Fruit fly (Drosophila melanogaster) whole organism, wandering third instar larva: ENCODE results near the gene CG9289.

ENCODE experiments used
- Abd-B ChIP-seq: fragments of >200 bp; optimal IDR thresholded peaks from 2 replicates; lab custom pipeline; 2017; ENCODE audit warnings: missing biosample characterization, missing genetic modification characterization
- CG32264 ChIP-seq: fragments of 200-800 bp; sonication (Bioruptor generic); optimal IDR thresholded peaks from 2 replicates; lab custom pipeline; 2016; ENCODE audit warnings: missing biosample characterization, missing genetic modification characterization
- CG9705 ChIP-seq: fragments of 200-800 bp; sonication (Bioruptor generic); optimal IDR thresholded peaks from 2 replicates; lab custom pipeline; 2018; ENCODE audit warnings: missing biosample characterization, mild to moderate bottlenecking, missing genetic modification characterization
- CrebA ChIP-seq: fragments of 200-800 bp; sonication (Bioruptor generic); optimal IDR thresholded peaks from 2 replicates; lab custom pipeline; 2016; ENCODE audit warnings: missing biosample characterization, mild to moderate bottlenecking, missing genetic modification characterization, borderline replicate concordance
- Dfd ChIP-seq: fragments of >200 bp; optimal IDR thresholded peaks from 2 replicates; lab custom pipeline; 2017; ENCODE audit warnings: missing biosample characterization, missing genetic modification characterization
- Dif ChIP-seq: fragments of 200-275, 200-300 bp; sonication (Bioruptor generic); optimal IDR thresholded peaks from 2 replicates; lab custom pipeline; 2018; ENCODE audit warnings: missing biosample characterization, missing genetic modification characterization; ENCODE audit not compliant: partially characterized antibody
- HLH106 ChIP-seq: fragments of 200-800 bp; optimal IDR thresholded peaks from 3 replicates; lab custom pipeline; 2019; ENCODE audit warnings: missing biosample characterization, mild to moderate bottlenecking, missing genetic modification characterization, moderate library complexity
- Hnf4 ChIP-seq: fragments of 200-800 bp; sonication (Bioruptor generic); optimal IDR thresholded peaks from 2 replicates; lab custom pipeline; 2016; ENCODE audit warnings: missing biosample characterization, mild to moderate bottlenecking, missing genetic modification characterization
- Hr78 ChIP-seq: fragments of >200 bp; optimal IDR thresholded peaks from 2 replicates; lab custom pipeline; 2017; ENCODE audit warnings: missing biosample characterization, missing genetic modification characterization
- Hr83 ChIP-seq: fragments of 200-300 bp; sonication (Bioruptor generic); optimal IDR thresholded peaks from 2 replicates; lab custom pipeline; 2016; ENCODE audit warnings: missing biosample characterization, mild to moderate bottlenecking, missing genetic modification characterization, moderate library complexity; ENCODE audit not compliant: poor library complexity, severe bottlenecking
- Jra ChIP-seq: sonication (Bioruptor generic); optimal IDR thresholded peaks from 2 replicates; lab custom pipeline; 2016; ENCODE audit warnings: missing biosample characterization, missing genetic modification characterization
- N ChIP-seq: fragments of >200 bp; optimal IDR thresholded peaks from 2 replicates; lab custom pipeline; 2018; ENCODE audit warnings: missing biosample characterization, missing external identifiers, missing genetic modification characterization
- OdsH ChIP-seq: fragments of 200-800 bp; sonication (Bioruptor generic); optimal IDR thresholded peaks from 2 replicates; lab custom pipeline; 2016; ENCODE audit warnings: missing biosample characterization, mild to moderate bottlenecking, missing genetic modification characterization
- Rel ChIP-seq, 2 experiments: fragments of 200-800 bp; sonication (Bioruptor generic) in 1 of 2; optimal IDR thresholded peaks; 2 replicates in 1 of 2; 3 replicates in 1 of 2; lab custom pipeline; 2016 to 2019; ENCODE audit warnings: mild to moderate bottlenecking in 2 of 2, missing biosample characterization in 2 of 2, missing genetic modification characterization in 2 of 2, moderate library complexity in 1 of 2
- Sp1 ChIP-seq: fragments of 200-800 bp; sonication (Bioruptor generic); optimal IDR thresholded peaks from 3 replicates; lab custom pipeline; 2019; ENCODE audit warnings: missing biosample characterization, mild to moderate bottlenecking, missing genetic modification characterization, moderate library complexity
- Vsx2 ChIP-seq: fragments of 200-300, 225-300 bp; sonication (Bioruptor generic); optimal IDR thresholded peaks from 2 replicates; lab custom pipeline; 2018; ENCODE audit warnings: missing biosample characterization, missing genetic modification characterization; ENCODE audit not compliant: partially characterized antibody
- br ChIP-seq: fragments of 200-800 bp; sonication (Bioruptor generic); optimal IDR thresholded peaks from 2 replicates; lab custom pipeline; 2016; ENCODE audit warnings: missing biosample characterization, missing genetic modification characterization
- brk ChIP-seq: fragments of 200-800 bp; sonication (Bioruptor generic); optimal IDR thresholded peaks from 2 replicates; lab custom pipeline; 2016; ENCODE audit warnings: missing biosample characterization, mild to moderate bottlenecking, missing genetic modification characterization
- dl ChIP-seq, 2 experiments: fragments of 175-275, 200-275 bp in 1 of 2; fragments of 200-275 bp in 1 of 2; sonication (Bioruptor generic); optimal IDR thresholded peaks; lab custom pipeline; 2018; ENCODE audit warnings: mild to moderate bottlenecking in 2 of 2, missing biosample characterization in 2 of 2, missing genetic modification characterization in 2 of 2, moderate library complexity in 2 of 2; ENCODE audit not compliant: partially characterized antibody in 2 of 2, insufficient read depth in 1 of 2
- dmrt93B ChIP-seq: fragments of 200-800 bp; sonication (Bioruptor generic); optimal IDR thresholded peaks from 2 replicates; lab custom pipeline; 2018; ENCODE audit warnings: missing biosample characterization, mild to moderate bottlenecking, missing genetic modification characterization
- dsf ChIP-seq: sonication (Bioruptor generic); optimal IDR thresholded peaks from 2 replicates; lab custom pipeline; 2016; ENCODE audit warnings: missing biosample characterization, missing genetic modification characterization, borderline replicate concordance
- ey ChIP-seq: fragments of 200-800 bp; sonication (Bioruptor generic); optimal IDR thresholded peaks from 2 replicates; lab custom pipeline; 2016; ENCODE audit warnings: missing biosample characterization, missing genetic modification characterization
- foxo ChIP-seq, 2 experiments: fragments of 200-800 bp; sonication (Bioruptor generic); optimal IDR thresholded peaks; 2 replicates in 1 of 2; 3 replicates in 1 of 2; lab custom pipeline; 2016 to 2017; ENCODE audit warnings: missing biosample characterization in 2 of 2, missing genetic modification characterization in 2 of 2
- fru ChIP-seq: fragments of 200-800 bp; sonication (Bioruptor generic); optimal IDR thresholded peaks from 3 replicates; lab custom pipeline; 2016; ENCODE audit warnings: missing biosample characterization, mild to moderate bottlenecking, missing genetic modification characterization
- h ChIP-seq: fragments of 200-800 bp; sonication (Bioruptor generic); optimal IDR thresholded peaks from 3 replicates; lab custom pipeline; 2016; ENCODE audit warnings: missing biosample characterization, mild to moderate bottlenecking, missing genetic modification characterization
- jim ChIP-seq: fragments of 175-275, 200-325 bp; sonication (Bioruptor generic); optimal IDR thresholded peaks from 2 replicates; lab custom pipeline; 2016; ENCODE audit warnings: missing biosample characterization, mild to moderate bottlenecking, missing genetic modification characterization
- lola ChIP-seq: fragments of >200 bp; optimal IDR thresholded peaks from 2 replicates; lab custom pipeline; 2017; ENCODE audit warnings: missing biosample characterization, missing genetic modification characterization
- pan ChIP-seq: fragments of >200 bp; optimal IDR thresholded peaks from 2 replicates; lab custom pipeline; 2017
- psq ChIP-seq: fragments of 200-800 bp; sonication (Bioruptor generic); optimal IDR thresholded peaks from 3 replicates; lab custom pipeline; 2017; ENCODE audit warnings: missing biosample characterization, mild to moderate bottlenecking, missing genetic modification characterization, moderate library complexity
- rgr ChIP-seq: fragments of 200-800 bp; sonication (Bioruptor generic); optimal IDR thresholded peaks from 3 replicates; lab custom pipeline; 2016; ENCODE audit warnings: missing biosample characterization, mild to moderate bottlenecking, missing genetic modification characterization
- sage ChIP-seq: fragments of 200-800 bp; sonication (Bioruptor generic); optimal IDR thresholded peaks from 2 replicates; lab custom pipeline; 2016; ENCODE audit warnings: missing biosample characterization, mild to moderate bottlenecking, missing genetic modification characterization
- sv ChIP-seq: fragments of 200-800 bp; sonication (Bioruptor generic); optimal IDR thresholded peaks from 3 replicates; lab custom pipeline; 2016; ENCODE audit warnings: missing biosample characterization, missing genetic modification characterization
- tai ChIP-seq: sonication (Bioruptor generic); optimal IDR thresholded peaks from 2 replicates; lab custom pipeline; 2016; ENCODE audit warnings: missing biosample characterization, missing genetic modification characterization
- usp ChIP-seq: fragments of >200 bp; optimal IDR thresholded peaks from 2 replicates; lab custom pipeline; 2017; ENCODE audit warnings: missing biosample characterization, missing genetic modification characterization
- woc ChIP-seq: sonication (Bioruptor generic); optimal IDR thresholded peaks from 2 replicates; lab custom pipeline; 2016; ENCODE audit warnings: missing biosample characterization, mild to moderate bottlenecking, missing genetic modification characterization

Gene CG9289

dm6 chr2L:8684276-8684675 is at the start of gene CG9289:
Gene CG9289 (minus strand): TSS chr2L:8684376.
- TF ChIP-seq N: no peak
- TF ChIP-seq br: no peak
- TF ChIP-seq Hr78 (GFP tag; lab: Kevin White, UChicago): no peak

- TF ChIP-seq tai (GFP tag; lab: Kevin White, UChicago) (no peak), Jra (GFP tag; lab: Kevin White, UChicago) (no peak), h (GFP tag; lab: Kevin White, UChicago) (no peak), lola (GFP tag; lab: Kevin White, UChicago) (no peak), sage (GFP tag; lab: Kevin White, UChicago) (no peak), dsf (no peak), Vsx2 (GFP tag; lab: Kevin White, UChicago) (no peak), CG32264 (no peak), Hnf4 (GFP tag; lab: Kevin White, UChicago) (no peak), Hr78 (GFP tag; lab: Kevin White, UChicago) (no peak), Dfd (GFP tag; lab: Kevin White, UChicago) (no peak), Abd-B (no peak), CG9705 (GFP tag; lab: Kevin White, UChicago) (no peak)
Measured at dm6 chr2L:8732702-8733101, 48.5 kb upstream of the CG9289 start.

- TF ChIP-seq tai (GFP tag; lab: Kevin White, UChicago) (no peak), Hnf4 (GFP tag; lab: Kevin White, UChicago) (no peak), usp (GFP tag; lab: Kevin White, UChicago) (no peak)
Measured at dm6 chr2L:8721028-8721427, 36.9 kb upstream of the CG9289 start.

dm6 chr2L:8719757-8720156 is 35.6 kb upstream of the CG9289 start:
- TF ChIP-seq OdsH (GFP tag; lab: Kevin White, UChicago) (no peak), Vsx2 (GFP tag; lab: Kevin White, UChicago) (no peak), Sp1 (GFP tag; lab: Kevin White, UChicago) (no peak), Dfd (GFP tag; lab: Kevin White, UChicago) (no peak), Rel (GFP tag; optimal IDR thresholded peaks at IDR 0.05; lab: Kevin White, UChicago) (no peak), Rel (tag; optimal IDR thresholded peaks at IDR 0.05; lab: Kevin White, UChicago) (no peak), h (GFP tag; lab: Kevin White, UChicago) (peak; percentile 30), woc (no peak), rgr (GFP tag; lab: Kevin White, UChicago) (no peak)

dm6 chr2L:8717618-8718336 is 33.6 kb upstream of the CG9289 start:
- TF ChIP-seq h (GFP tag; lab: Kevin White, UChicago): peak; percentile 88
- no peak for TF ChIP-seq usp (GFP tag; lab: Kevin White, UChicago)
- TF ChIP-seq CG32264: no peak
- peak; percentile 95 for TF ChIP-seq Hr83 (GFP tag; lab: Kevin White, UChicago)
- peak; percentile 0 for TF ChIP-seq tai (GFP tag; lab: Kevin White, UChicago)
- TF ChIP-seq Hr78 (GFP tag; lab: Kevin White, UChicago): no peak
- TF ChIP-seq woc: peak; percentile 40
- TF ChIP-seq Abd-B: no peak
- peak; percentile 17 for TF ChIP-seq dsf
- no peak for TF ChIP-seq N
- TF ChIP-seq ey (GFP tag; lab: Kevin White, UChicago): peak; percentile 79
- peak; percentile 79 for TF ChIP-seq br
- peak; percentile 93 for TF ChIP-seq Sp1 (GFP tag; lab: Kevin White, UChicago)
- peak; percentile 86 for TF ChIP-seq sv (GFP tag; lab: Kevin White, UChicago)
- TF ChIP-seq Hnf4 (GFP tag; lab: Kevin White, UChicago): peak; percentile 81
- TF ChIP-seq Dfd (GFP tag; lab: Kevin White, UChicago): no peak
- TF ChIP-seq psq (GFP tag; lab: Kevin White, UChicago): peak; percentile 88
- TF ChIP-seq dl (GFP tag; optimal IDR thresholded peaks at IDR 0.05; lab: Kevin White, UChicago; ENCODE audit: insufficient read depth in 1 of 2, partially characterized antibody in 2 of 2): peak; percentile 74 to 93
- peak; percentile 59 for TF ChIP-seq CG9705 (GFP tag; lab: Kevin White, UChicago)
- TF ChIP-seq foxo (GFP tag; optimal IDR thresholded peaks at IDR 0.05; lab: Kevin White, UChicago): peak in 1 of 2 experiments; percentile 92
- TF ChIP-seq fru (GFP tag; lab: Kevin White, UChicago): peak; percentile 88
- peak; percentile 97 for TF ChIP-seq Dif (GFP tag; lab: Kevin White, UChicago)
- peak; percentile 90 for TF ChIP-seq rgr (GFP tag; lab: Kevin White, UChicago)
- peak; percentile 95 for TF ChIP-seq Jra (GFP tag; lab: Kevin White, UChicago)
- TF ChIP-seq OdsH (GFP tag; lab: Kevin White, UChicago): peak; percentile 92
- peak; percentile 61 for TF ChIP-seq CrebA (GFP tag; lab: Kevin White, UChicago)
- peak; percentile 90 for TF ChIP-seq HLH106
- TF ChIP-seq Rel (GFP tag; optimal IDR thresholded peaks at IDR 0.05; lab: Kevin White, UChicago): no peak
- peak; percentile 35 for TF ChIP-seq Rel (tag; optimal IDR thresholded peaks at IDR 0.05; lab: Kevin White, UChicago)
- TF ChIP-seq jim (GFP tag; lab: Kevin White, UChicago): no peak
- peak; percentile 71 for TF ChIP-seq sage (GFP tag; lab: Kevin White, UChicago)
- peak; percentile 68 for TF ChIP-seq brk (GFP tag; lab: Kevin White, UChicago)
- no peak for TF ChIP-seq pan (lab: Kevin White, UChicago)
- TF ChIP-seq dmrt93B (GFP tag; lab: Kevin White, UChicago): peak; percentile 79
- peak; percentile 78 for TF ChIP-seq Vsx2 (GFP tag; lab: Kevin White, UChicago)
